Worm (Caenorhabditis elegans) whole organism, L4 larva: ENCODE measurements around the gene K12H6.10.
A peak's percentile ranks its signal among the peaks of the same experiment; 100 is the strongest.

Source experiments
- D1046.2 ChIP-seq: fragments of 200-800 bp; sonication (Bioruptor generic); IDR thresholded peaks from 2 replicates; pipeline ENCODE4 v1.3.6; 2022; ENCODE audit warnings: missing genetic modification characterization, missing compliant biosample characterization
- F26F4.8 ChIP-seq: fragments of 200-800 bp; sonication (Bioruptor generic); conservative IDR thresholded peaks from 2 replicates; pipeline ENCODE4 v1.3.6; 2022; ENCODE audit warnings: missing genetic modification characterization, missing compliant biosample characterization
- R02D3.7 ChIP-seq: fragments of 150-350 bp; sonication (generic microtip); optimal IDR thresholded peaks from 3 replicates; lab custom pipeline; 2014; ENCODE audit warnings: missing biosample characterization, missing genetic modification characterization
- T26A8.4 ChIP-seq: fragments of 200-800 bp; sonication (Bioruptor generic); IDR thresholded peaks from 2 replicates; pipeline ENCODE4 v1.3.6; 2022; ENCODE audit warnings: missing genetic modification characterization, missing compliant biosample characterization
- aha-1 ChIP-seq: fragments of 150-350 bp; peaks from one replicate; lab custom pipeline; 2014; ENCODE audit warnings: missing biosample characterization, missing genetic modification characterization
- ama-1 ChIP-seq: fragments of 150-350 bp; optimal IDR thresholded peaks from 2 replicates; lab custom pipeline; 2014; ENCODE audit warnings: inconsistent platforms, mixed read lengths
- attf-4 ChIP-seq: sonication (generic microtip); optimal IDR thresholded peaks from 3 replicates; lab custom pipeline; 2017; ENCODE audit warnings: missing biosample characterization, missing genetic modification characterization
- ceh-28 ChIP-seq: fragments of 150-350 bp; optimal IDR thresholded peaks from 2 replicates; lab custom pipeline; 2014; ENCODE audit warnings: missing biosample characterization, missing genetic modification reagents, missing genetic modification characterization
- ceh-32 ChIP-seq: sonication (generic microtip); optimal IDR thresholded peaks from 2 replicates; lab custom pipeline; 2016; ENCODE audit warnings: mild to moderate bottlenecking, missing genetic modification characterization, missing compliant biosample characterization; ENCODE audit not compliant: poor library complexity
- daf-12 ChIP-seq: fragments of 150-350 bp; optimal IDR thresholded peaks from 2 replicates; lab custom pipeline; 2014; ENCODE audit warnings: missing biosample characterization, missing genetic modification reagents, missing genetic modification characterization
- daf-16 ChIP-seq, 3 experiments: sonication (generic microtip); optimal IDR thresholded peaks; 2 replicates each; lab custom pipeline; 2016 to 2017; ENCODE audit warnings: missing genetic modification characterization in 3 of 3, missing genetic modification reagents in 3 of 3, mild to moderate bottlenecking in 2 of 3, missing compliant biosample characterization in 2 of 3, missing biosample characterization in 1 of 3, moderate library complexity in 1 of 3
- daf-19 ChIP-seq: fragments of 200-800 bp; sonication (Bioruptor generic); conservative IDR thresholded peaks from 2 replicates; pipeline ENCODE4 v1.3.6; 2022; ENCODE audit warnings: missing genetic modification characterization, missing compliant biosample characterization
- daf-8 ChIP-seq: fragments of 200-800 bp; sonication (Bioruptor generic); IDR thresholded peaks from 2 replicates; pipeline ENCODE4 v1.3.6; 2022; ENCODE audit warnings: missing genetic modification characterization, missing compliant biosample characterization
- dmd-6 ChIP-seq: fragments of 200-800 bp; sonication (Bioruptor generic); IDR thresholded peaks from 2 replicates; pipeline ENCODE4 v1.3.6; 2022; ENCODE audit warnings: missing genetic modification reagents, missing genetic modification characterization, missing compliant biosample characterization
- dmd-8 ChIP-seq: fragments of 200-800 bp; sonication (Bioruptor generic); IDR thresholded peaks from 2 replicates; pipeline ENCODE4 v1.3.6; 2022; ENCODE audit warnings: missing genetic modification characterization, missing compliant biosample characterization
- egl-27 ChIP-seq: sonication (generic microtip); optimal IDR thresholded peaks from 3 replicates; lab custom pipeline; 2017; ENCODE audit warnings: missing biosample characterization, missing genetic modification reagents, missing genetic modification characterization
- egl-43 ChIP-seq: fragments of 200-800 bp; sonication (Bioruptor generic); IDR thresholded peaks from 2 replicates; pipeline ENCODE4 v1.3.6; 2022; ENCODE audit warnings: missing genetic modification reagents, missing genetic modification characterization, missing compliant biosample characterization
- fkh-10 ChIP-seq: fragments of 150-350 bp; optimal IDR thresholded peaks from 2 replicates; lab custom pipeline; 2014; ENCODE audit warnings: missing biosample characterization, missing genetic modification reagents, missing genetic modification characterization
- fos-1 ChIP-seq: fragments of 150-350 bp; optimal IDR thresholded peaks from 2 replicates; lab custom pipeline; 2014; ENCODE audit warnings: missing biosample characterization, missing genetic modification characterization
- hif-1 ChIP-seq, 2 experiments: sonication (generic microtip); optimal IDR thresholded peaks; 2 replicates each; lab custom pipeline; 2016 to 2017; ENCODE audit warnings: missing compliant biosample characterization in 2 of 2, missing genetic modification characterization in 2 of 2, missing genetic modification reagents in 2 of 2, missing genotype in 2 of 2, mild to moderate bottlenecking in 1 of 2
- hlh-11 ChIP-seq: fragments of 200-800 bp; sonication (Bioruptor generic); optimal IDR thresholded peaks from 2 replicates; lab custom pipeline; 2018; ENCODE audit warnings: mild to moderate bottlenecking, missing genetic modification characterization, missing compliant biosample characterization
- hlh-30 ChIP-seq: sonication (generic microtip); optimal IDR thresholded peaks from 2 replicates; lab custom pipeline; 2017; ENCODE audit warnings: antibody characterized with exemption, mild to moderate bottlenecking, missing genetic modification characterization, missing compliant biosample characterization; ENCODE audit not compliant: insufficient read depth
- lim-7 ChIP-seq: fragments of 200-800 bp; sonication (Bioruptor generic); IDR thresholded peaks from 2 replicates; pipeline ENCODE4 v1.3.6; 2022; ENCODE audit warnings: missing genetic modification characterization, missing compliant biosample characterization
- lin-15B ChIP-seq: fragments of 150-350 bp; sonication (generic microtip); optimal IDR thresholded peaks from 3 replicates; lab custom pipeline; 2014; ENCODE audit warnings: missing biosample characterization, missing genetic modification characterization
- lin-39 ChIP-seq: fragments of 150-350 bp; optimal IDR thresholded peaks from 2 replicates; lab custom pipeline; 2014; ENCODE audit warnings: missing biosample characterization, missing genetic modification reagents, missing genetic modification characterization
- lsy-2 ChIP-seq, 2 experiments: fragments of 150-350 bp in 1 of 2; sonication (generic microtip) in 1 of 2; optimal IDR thresholded peaks; 2 replicates each; lab custom pipeline; 2014 to 2017; ENCODE audit warnings: missing biosample characterization in 2 of 2, missing genetic modification characterization in 2 of 2
- madf-5 ChIP-seq, 2 experiments: fragments of 200-800 bp; sonication (Bioruptor generic); IDR thresholded peaks; 2 replicates each; pipeline ENCODE4 v1.3.6; 2022; ENCODE audit warnings: missing compliant biosample characterization in 2 of 2, missing genetic modification characterization in 2 of 2
- mdl-1 ChIP-seq, 2 experiments: fragments of 150-350 bp in 1 of 2; sonication (generic microtip) in 1 of 2; optimal IDR thresholded peaks; 2 replicates each; lab custom pipeline; 2014 to 2017; ENCODE audit warnings: missing biosample characterization in 2 of 2, missing genetic modification characterization in 2 of 2
- mep-1 ChIP-seq: fragments of 150-350 bp; sonication (generic microtip); optimal IDR thresholded peaks from 3 replicates; lab custom pipeline; 2014; ENCODE audit warnings: missing biosample characterization, missing genetic modification characterization
- mes-2 ChIP-seq: sonication (generic microtip); optimal IDR thresholded peaks from 2 replicates; lab custom pipeline; 2016; ENCODE audit warnings: missing genotype, mild to moderate bottlenecking, missing genetic modification characterization, missing compliant biosample characterization; ENCODE audit not compliant: poor library complexity, severe bottlenecking
- mxl-3 ChIP-seq: fragments of 200-800 bp; sonication (Bioruptor generic); optimal IDR thresholded peaks from 2 replicates; lab custom pipeline; 2018; ENCODE audit warnings: mild to moderate bottlenecking, missing genetic modification characterization, missing compliant biosample characterization
- nhr-10 ChIP-seq: fragments of 150-350 bp; optimal IDR thresholded peaks from 2 replicates; lab custom pipeline; 2014; ENCODE audit warnings: missing biosample characterization, missing genetic modification characterization
- nhr-102 ChIP-seq: sonication (generic microtip); optimal IDR thresholded peaks from 2 replicates; lab custom pipeline; 2016; ENCODE audit warnings: mild to moderate bottlenecking, missing genetic modification characterization, moderate library complexity, missing compliant biosample characterization
- nhr-11 ChIP-seq: fragments of 150-350 bp; optimal IDR thresholded peaks from 2 replicates; lab custom pipeline; 2014; ENCODE audit warnings: missing biosample characterization, missing genetic modification characterization
- nhr-237 ChIP-seq: sonication (generic microtip); optimal IDR thresholded peaks from 2 replicates; lab custom pipeline; 2017; ENCODE audit warnings: missing biosample characterization, missing genetic modification characterization
- nhr-25 ChIP-seq: sonication (generic microtip); optimal IDR thresholded peaks from 2 replicates; lab custom pipeline; 2017; ENCODE audit warnings: missing genetic modification characterization, mild to moderate bottlenecking, missing compliant biosample characterization, antibody characterized with exemption, moderate library complexity, borderline replicate concordance; ENCODE audit not compliant: insufficient read depth
- nhr-28 ChIP-seq: fragments of 150-350 bp; optimal IDR thresholded peaks from 2 replicates; lab custom pipeline; 2014; ENCODE audit warnings: missing biosample characterization, missing genetic modification characterization
- nhr-42 ChIP-seq: fragments of 200-800 bp; sonication (Bioruptor generic); IDR thresholded peaks from 2 replicates; pipeline ENCODE4 v1.3.6; 2022; ENCODE audit warnings: missing genetic modification characterization, missing compliant biosample characterization
- nhr-48 ChIP-seq: sonication (generic microtip); optimal IDR thresholded peaks from 2 replicates; lab custom pipeline; 2016; ENCODE audit warnings: mild to moderate bottlenecking, missing genetic modification characterization, missing compliant biosample characterization
- nhr-77 ChIP-seq: fragments of 150-350 bp; optimal IDR thresholded peaks from 2 replicates; lab custom pipeline; 2014; ENCODE audit warnings: missing biosample characterization, missing genetic modification characterization
- pha-4 ChIP-seq, 2 experiments: fragments of 150-350 bp in 1 of 2; fragments of 200-800 bp in 1 of 2; sonication (Bioruptor generic) in 1 of 2; IDR thresholded peaks in 1 of 2; optimal IDR thresholded peaks in 1 of 2; 2 replicates each; pipeline versions ENCODE4 v1.3.6 to Lab custom; 2014 to 2022; ENCODE audit warnings: missing genetic modification characterization in 2 of 2, missing genetic modification reagents in 2 of 2, missing biosample characterization in 1 of 2, missing compliant biosample characterization in 1 of 2
- php-3 ChIP-seq: fragments of 200-800 bp; sonication (Bioruptor generic); IDR thresholded peaks from 2 replicates; pipeline ENCODE4 v1.3.6; 2022; ENCODE audit warnings: missing genetic modification reagents, missing genetic modification characterization, missing compliant biosample characterization
- skn-1 ChIP-seq: fragments of 150-350 bp; optimal IDR thresholded peaks from 2 replicates; lab custom pipeline; 2014; ENCODE audit warnings: missing biosample characterization, missing genetic modification characterization
- snpc-4 ChIP-seq: fragments of 150-350 bp; optimal IDR thresholded peaks from 2 replicates; lab custom pipeline; 2014; ENCODE audit warnings: missing biosample characterization, missing genetic modification characterization
- spr-1 ChIP-seq: sonication (generic microtip); optimal IDR thresholded peaks from 2 replicates; lab custom pipeline; 2016; ENCODE audit warnings: mild to moderate bottlenecking, missing genetic modification characterization, missing compliant biosample characterization
- zfp-3 ChIP-seq: fragments of 200-800 bp; sonication (Bioruptor generic); conservative IDR thresholded peaks from 2 replicates; pipeline ENCODE4 v1.3.6; 2022; ENCODE audit warnings: missing genetic modification reagents, missing genetic modification characterization, missing compliant biosample characterization

The K12H6.10 gene

ce11 chrII:2853767-2854166, 31.1 kb downstream of the K12H6.10 start (continued):
- TF ChIP-seq dmd-6 (GFP tag; lab: Robert Waterston, UW) (no peak), dmd-8 (GFP tag; lab: Robert Waterston, UW) (no peak), daf-12 (tag; lab: Kevin White, UChicago) (no peak), php-3 (GFP tag; lab: Robert Waterston, UW) (no peak), ama-1 (no peak)
- TF ChIP-seq, all 104 proteins: peak for 0

ce11 chrII:2854794-2855193, 32.1 kb downstream of the K12H6.10 start:
- TF ChIP-seq ceh-28 (tag; lab: Kevin White, UChicago) (no peak), daf-16 (GFP tag; optimal IDR thresholded peaks at IDR 0.05; lab: Kevin White, UChicago) (no peak), daf-16 (tag; optimal IDR thresholded peaks at IDR 0.05; lab: Kevin White, UChicago) (no peak), fos-1 (tag; lab: Kevin White, UChicago) (no peak), mxl-3 (GFP tag; lab: Kevin White, UChicago) (no peak), lsy-2 (tag; optimal IDR thresholded peaks at IDR 0.05; lab: Kevin White, UChicago) (no peak), lin-15B (no peak), ceh-32 (no peak), hlh-11 (tag; lab: Kevin White, UChicago) (peak; percentile 52), nhr-42 (GFP tag; lab: Robert Waterston, UW) (no peak), nhr-25 (tag; lab: Kevin White, UChicago) (peak; percentile 15), mep-1 (no peak), lin-39 (tag; lab: Kevin White, UChicago) (no peak), spr-1 (tag; lab: Kevin White, UChicago) (no peak), hif-1 (tag; optimal IDR thresholded peaks at IDR 0.05; lab: Kevin White, UChicago) (no peak), madf-5 (GFP tag; IDR thresholded peaks at IDR 0.05; lab: Robert Waterston, UW) (no peak), nhr-237 (tag; lab: Kevin White, UChicago) (no peak), egl-27 (tag; lab: Kevin White, UChicago) (no peak), fkh-10 (GFP tag; lab: Kevin White, UChicago) (no peak), T26A8.4 (GFP tag; lab: Robert Waterston, UW) (no peak), mes-2 (tag; lab: Kevin White, UChicago) (no peak), lim-7 (GFP tag; lab: Robert Waterston, UW) (no peak), nhr-10 (tag; lab: Kevin White, UChicago) (no peak), attf-4 (tag; lab: Kevin White, UChicago) (no peak), daf-19 (GFP tag; lab: Robert Waterston, UW) (no peak), nhr-48 (tag; lab: Kevin White, UChicago) (no peak), nhr-11 (tag; lab: Kevin White, UChicago) (no peak), F26F4.8 (no peak), skn-1 (tag; lab: Kevin White, UChicago) (no peak), hlh-30 (peak; percentile 14), pha-4 (GFP tag; IDR thresholded peaks at IDR 0.05; lab: Robert Waterston, UW) (no peak), pha-4 (tag; optimal IDR thresholded peaks at IDR 0.05; lab: Kevin White, UChicago) (no peak), zfp-3 (no peak), nhr-77 (tag; lab: Kevin White, UChicago) (no peak), D1046.2 (GFP tag; lab: Robert Waterston, UW) (no peak), nhr-28 (tag; lab: Kevin White, UChicago) (peak; percentile 53), nhr-102 (tag; lab: Kevin White, UChicago) (no peak), mdl-1 (tag; optimal IDR thresholded peaks at IDR 0.05; lab: Kevin White, UChicago) (no peak), aha-1 (tag; lab: Kevin White, UChicago) (peak; percentile 14), R02D3.7 (tag; lab: Kevin White, UChicago) (no peak), dmd-8 (GFP tag; lab: Robert Waterston, UW) (no peak), egl-43 (GFP tag; lab: Robert Waterston, UW) (no peak), daf-8 (GFP tag; lab: Robert Waterston, UW) (no peak), snpc-4 (tag; lab: Kevin White, UChicago) (no peak)
